Worm (Caenorhabditis elegans) whole organism, late embryonic: ENCODE measurements around the gene tmem-24.

Experiments used
- hlh-6 ChIP-seq: sonication (generic microtip); optimal IDR thresholded peaks from 2 replicates; lab custom pipeline; 2016; ENCODE audit warnings: missing genotype, missing genetic modification characterization, missing compliant biosample characterization
- pag-3 ChIP-seq: sonication (generic microtip); optimal IDR thresholded peaks from 2 replicates; lab custom pipeline; 2016; ENCODE audit warnings: missing compliant biosample characterization, missing genetic modification characterization, borderline replicate concordance

- no peak for TF ChIP-seq hlh-6 (tag; lab: Kevin White, UChicago)
- TF ChIP-seq pag-3 (tag; lab: Kevin White, UChicago), result no peak
These were observed 45.1 kb upstream of the tmem-24 start for ce11 chrX:3689802-3690201.
